Fruit fly (Drosophila melanogaster): ENCODE data around the gene CG15563.

The CG15563 gene

DNA sequence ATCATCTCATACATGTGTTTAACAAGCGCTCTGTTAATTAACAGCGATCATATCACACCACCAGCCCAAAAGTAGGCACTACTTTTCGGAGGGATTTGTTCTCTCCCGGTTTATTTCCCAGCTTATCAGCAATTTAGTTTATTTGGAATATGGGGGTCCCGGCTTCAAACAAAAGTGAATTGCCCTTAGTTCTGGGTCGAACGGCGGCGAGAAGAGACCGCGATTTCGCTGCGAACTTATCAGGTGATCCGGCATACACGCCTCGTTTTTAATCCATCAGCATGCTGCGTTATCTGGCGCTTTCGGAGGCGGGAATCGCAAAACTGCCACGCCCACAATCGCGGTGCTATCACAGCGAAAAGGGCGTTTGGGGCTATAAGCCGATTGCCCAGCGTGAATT is 35.4 kb downstream of the CG15563 start, which contains the start of gene CG1544:
Gene CG1544 (plus strand): TSS at position 186 of the 400 bp plus-strand sequence.
- TF ChIP-seq usp (GFP tag; optimal IDR thresholded peaks at IDR 0.05) (no peak), Dll (optimal IDR thresholded peaks at IDR 0.05) (no peak), pan (optimal IDR thresholded peaks at IDR 0.05) (no peak), psq (optimal IDR thresholded peaks at IDR 0.05) (no peak), CG8478 (optimal IDR thresholded peaks at IDR 0.05) (no peak), EcR (GFP tag; optimal IDR thresholded peaks at IDR 0.05) (no peak)

dm6 chr3R:31195695-31196113 is 36.4 kb downstream of the CG15563 start, which contains the start of gene mesh:
mesh (minus strand) TSS chr3R:31195762.
- TF ChIP-seq Dll (optimal IDR thresholded peaks at IDR 0.05) (no peak), CG8478 (optimal IDR thresholded peaks at IDR 0.05) (no peak), usp (GFP tag; optimal IDR thresholded peaks at IDR 0.05) (no peak)

- TF ChIP-seq usp (GFP tag; optimal IDR thresholded peaks at IDR 0.05) = no peak
- TF ChIP-seq EcR (GFP tag; optimal IDR thresholded peaks at IDR 0.05) = no peak
- TF ChIP-seq CG8478 (optimal IDR thresholded peaks at IDR 0.05) = no peak
Observed at dm6 chr3R:31194627-31195026, 37.5 kb downstream of the CG15563 start.

- TF ChIP-seq pan (optimal IDR thresholded peaks at IDR 0.05) (no peak), usp (GFP tag; optimal IDR thresholded peaks at IDR 0.05) (no peak), EcR (GFP tag; optimal IDR thresholded peaks at IDR 0.05) (no peak), Dll (optimal IDR thresholded peaks at IDR 0.05) (no peak), psq (optimal IDR thresholded peaks at IDR 0.05) (no peak), CG8478 (optimal IDR thresholded peaks at IDR 0.05) (no peak)
Observed at dm6 chr3R:31193062-31193461, 39.1 kb downstream of the CG15563 start, which contains the start of gene bnk. bnk (plus strand) TSS chr3R:31193362.

dm6 chr3R:31181816-31182215 is 50.3 kb downstream of the CG15563 start:
- TF ChIP-seq CG8478 (optimal IDR thresholded peaks at IDR 0.05) (no peak), psq (optimal IDR thresholded peaks at IDR 0.05) (no peak), EcR (GFP tag; optimal IDR thresholded peaks at IDR 0.05) (no peak), usp (GFP tag; optimal IDR thresholded peaks at IDR 0.05) (no peak), pan (optimal IDR thresholded peaks at IDR 0.05) (no peak), Dll (optimal IDR thresholded peaks at IDR 0.05) (no peak)
